Worm (Caenorhabditis elegans): Measurements from ENCODE around the gene C07C7.3.

Gene C07C7.3

ce11 chrIV:9196755-9197154 is 30.9 kb downstream of the C07C7.3 start (continued):
- no peak for TF ChIP-seq lin-40 (tag; optimal IDR thresholded peaks at IDR 0.05)
- TF ChIP-seq ztf-25 (GFP tag; IDR thresholded peaks at IDR 0.05), result no peak

- TF ChIP-seq ztf-25 (GFP tag; IDR thresholded peaks at IDR 0.05), result 0 out of 2 replicates have a peak, but pooled peaks have one; percentile 24
- no peak for TF ChIP-seq snpc-4 (GFP tag; optimal IDR thresholded peaks at IDR 0.05)
- peak in 1 of 4 experiments; percentile 61 for TF ChIP-seq snpc-4 (tag; optimal IDR thresholded peaks at IDR 0.05)
- peak; percentile 34 for TF ChIP-seq lin-54 (GFP tag; optimal IDR thresholded peaks at IDR 0.05)
- no peak for TF ChIP-seq nhr-179 (tag; optimal IDR thresholded peaks at IDR 0.05)
- TF ChIP-seq Y56A3A.18 (GFP tag; IDR thresholded peaks at IDR 0.05), result no peak
- TF ChIP-seq madf-10 (tag; optimal IDR thresholded peaks at IDR 0.05), result peak; percentile 17
- TF ChIP-seq Y79H2A.3 (GFP tag; conservative IDR thresholded peaks at IDR 0.05), result 0 out of 2 replicates have a peak, but pooled peaks have one; percentile 18
- TF ChIP-seq let-607 (tag; optimal IDR thresholded peaks at IDR 0.05), result peak in 1 of 2 experiments; percentile 20
- no peak for TF ChIP-seq madf-6 (GFP tag; IDR thresholded peaks at IDR 0.05)
- TF ChIP-seq cebp-1 (GFP tag; IDR thresholded peaks at IDR 0.05), result no peak
- TF ChIP-seq cebp-1 (tag; optimal IDR thresholded peaks at IDR 0.05), result peak; percentile 70
- no peak for TF ChIP-seq egl-18 (GFP tag; IDR thresholded peaks at IDR 0.05)
- peak; percentile 13 for TF ChIP-seq tbp1 (GFP tag; optimal IDR thresholded peaks at IDR 0.05)
- peak; percentile 60 for TF ChIP-seq lin-40 (tag; optimal IDR thresholded peaks at IDR 0.05)
- TF ChIP-seq tlf-1 (GFP tag; optimal IDR thresholded peaks at IDR 0.05), result peak; percentile 14
- TF ChIP-seq lag-1 (GFP tag; IDR thresholded peaks at IDR 0.05), result no peak
- no peak for TF ChIP-seq T26A5.8 (tag; optimal IDR thresholded peaks at IDR 0.05)
- no peak for TF ChIP-seq ceh-58 (GFP tag; IDR thresholded peaks at IDR 0.05)
- no peak for TF ChIP-seq K12H6.12 (tag; optimal IDR thresholded peaks at IDR 0.05)
- TF ChIP-seq atf-7 (tag; optimal IDR thresholded peaks at IDR 0.05), result peak; percentile 49
- TF ChIP-seq pbrm-1 (GFP tag; IDR thresholded peaks at IDR 0.05), result 0 out of 2 replicates have a peak, but pooled peaks have one; percentile 22
- TF ChIP-seq lir-1 (GFP tag; conservative IDR thresholded peaks at IDR 0.05), result peak; percentile 60; the same call in 1 of the 2 replicates
- TF ChIP-seq somi-1 (GFP tag; optimal IDR thresholded peaks at IDR 0.05), result peak; percentile 78
- 0 out of 2 replicates have a peak, but pooled peaks have one; percentile 42 for TF ChIP-seq lin-26 (GFP tag; IDR thresholded peaks at IDR 0.05)
- TF ChIP-seq F55B11.4 (tag; optimal IDR thresholded peaks at IDR 0.05; ENCODE audit: borderline replicate concordance, insufficient read depth), result no peak
- peak; percentile 69; the same call in 1 of the 2 replicates for TF ChIP-seq hsf-1 (GFP tag; IDR thresholded peaks at IDR 0.05)
- no peak for TF ChIP-seq F57C9.4 (tag; optimal IDR thresholded peaks at IDR 0.05)
- no peak for TF ChIP-seq sptf-2 (GFP tag; optimal IDR thresholded peaks at IDR 0.05)
- no peak for TF ChIP-seq unc-130 (GFP tag; optimal IDR thresholded peaks at IDR 0.05)
- no peak for TF ChIP-seq sea-2 (GFP tag; IDR thresholded peaks at IDR 0.05)
- peak; percentile 64 for TF ChIP-seq ztf-26 (tag; optimal IDR thresholded peaks at IDR 0.05)
- no peak for TF ChIP-seq D2030.7 (GFP tag; IDR thresholded peaks at IDR 0.05)
- peak; percentile 30 for TF ChIP-seq ceh-27 (GFP tag; optimal IDR thresholded peaks at IDR 0.05)
- TF ChIP-seq let-526 (GFP tag; IDR thresholded peaks at IDR 0.05), result peak; percentile 78; the same call in 1 of the 2 replicates
- 0 out of 2 replicates have a peak, but pooled peaks have one; percentile 26 for TF ChIP-seq mcd-1 (GFP tag; IDR thresholded peaks at IDR 0.05)
- TF ChIP-seq attf-5 (GFP tag; optimal IDR thresholded peaks at IDR 0.05), result peak; percentile 54
- TF ChIP-seq repo-1 (tag; optimal IDR thresholded peaks at IDR 0.05), result no peak
- no peak for TF ChIP-seq nhr-27 (tag; optimal IDR thresholded peaks at IDR 0.05)
- peak; percentile 69 for TF ChIP-seq nhr-80 (tag; optimal IDR thresholded peaks at IDR 0.05)
- peak; percentile 18 for TF ChIP-seq nhr-90 (tag; optimal IDR thresholded peaks at IDR 0.05)
- no peak for TF ChIP-seq F23B12.7 (tag; optimal IDR thresholded peaks at IDR 0.05; ENCODE audit: insufficient read depth)
- TF ChIP-seq F52B5.7 (tag; optimal IDR thresholded peaks at IDR 0.05), result no peak
Measured at ce11 chrIV:9198136-9198535, 32.3 kb downstream of the C07C7.3 start.

All from whole organism, young adult.